Fruit fly (Drosophila melanogaster): ENCODE measurements around the gene Rint1.

dm6 chr3L:7323348-7323747 is at the start of gene Rint1, which contains the start of gene RhoGEF4:
- TF ChIP-seq Snoo (tag; optimal IDR thresholded peaks at IDR 0.05) (no peak), CG4496 (GFP tag; IDR thresholded peaks at IDR 0.05) (0 out of 3 replicates have a peak, but pooled peaks have one; percentile 30), CG14655 (GFP tag; optimal IDR thresholded peaks at IDR 0.05) (no peak), rn (GFP tag; IDR thresholded peaks at IDR 0.05) (no peak), CG8301 (tag; optimal IDR thresholded peaks at IDR 0.05) (no peak), D1 (tag; optimal IDR thresholded peaks at IDR 0.05) (no peak), CG9948 (tag; optimal IDR thresholded peaks at IDR 0.05) (peak; percentile 36), CG12605 (GFP tag; IDR thresholded peaks at IDR 0.05) (no peak), gl (tag; optimal IDR thresholded peaks at IDR 0.05) (no peak)

All from whole organism, pupa.